Worm (Caenorhabditis elegans) whole organism, early embryonic: ENCODE data around the gene C18D11.1.

ENCODE experiments used
- B0310.2 ChIP-seq: sonication (generic microtip); optimal IDR thresholded peaks from 2 replicates; lab custom pipeline; 2016; ENCODE audit warnings: mild to moderate bottlenecking, missing genetic modification characterization, missing compliant biosample characterization
- aly-1 ChIP-seq: sonication (generic microtip); optimal IDR thresholded peaks from 2 replicates; lab custom pipeline; 2016; ENCODE audit warnings: missing genetic modification characterization, missing compliant biosample characterization
- ama-1 ChIP-seq: fragments of 150-350 bp; optimal IDR thresholded peaks from 2 replicates; lab custom pipeline; 2014
- ceh-13 ChIP-seq: fragments of 200-800 bp; sonication (Bioruptor generic); optimal IDR thresholded peaks from 2 replicates; lab custom pipeline; 2018; ENCODE audit warnings: mild to moderate bottlenecking, missing genetic modification characterization, missing compliant biosample characterization
- ceh-36 ChIP-seq: sonication (generic microtip); optimal IDR thresholded peaks from 2 replicates; lab custom pipeline; 2016; ENCODE audit warnings: missing genetic modification characterization, inconsistent platforms, missing compliant biosample characterization
- ets-7 ChIP-seq: sonication (generic microtip); optimal IDR thresholded peaks from 2 replicates; lab custom pipeline; 2016; ENCODE audit warnings: missing genotype, missing genetic modification characterization, missing compliant biosample characterization
- flt-1 ChIP-seq: fragments of 200-800 bp; sonication (Bioruptor generic); IDR thresholded peaks from 2 replicates; pipeline ENCODE4 v1.3.6; 2022; ENCODE audit warnings: missing genetic modification characterization, missing compliant biosample characterization
- hmbx-1 ChIP-seq: sonication (generic microtip); optimal IDR thresholded peaks from 2 replicates; lab custom pipeline; 2016; ENCODE audit warnings: mild to moderate bottlenecking, missing genetic modification characterization, missing compliant biosample characterization
- hmg-4 ChIP-seq: fragments of 200-800 bp; sonication (Bioruptor generic); optimal IDR thresholded peaks from 2 replicates; lab custom pipeline; 2018; ENCODE audit warnings: mild to moderate bottlenecking, missing genetic modification characterization, missing compliant biosample characterization
- scrt-1 ChIP-seq: fragments of 200-800 bp; sonication (Bioruptor generic); IDR thresholded peaks from 2 replicates; pipeline ENCODE4 v1.3.6; 2022; ENCODE audit warnings: missing genetic modification characterization, missing compliant biosample characterization
- sea-1 ChIP-seq: fragments of 200-800 bp; sonication (Bioruptor generic); conservative IDR thresholded peaks from 2 replicates; pipeline ENCODE4 v1.3.6; 2022; ENCODE audit warnings: missing genetic modification characterization, missing compliant biosample characterization
- tbx-11 ChIP-seq: fragments of 200-800 bp; sonication (Bioruptor generic); IDR thresholded peaks from 2 replicates; pipeline ENCODE4 v1.3.6; 2022; ENCODE audit warnings: missing genetic modification characterization, missing compliant biosample characterization
- tbx-37 ChIP-seq: fragments of 200-800 bp; sonication (Bioruptor generic); conservative IDR thresholded peaks from 2 replicates; pipeline ENCODE4 v1.3.6; 2022; ENCODE audit warnings: missing genetic modification reagents, missing genetic modification characterization, missing compliant biosample characterization
- tra-4 ChIP-seq: sonication (generic microtip); optimal IDR thresholded peaks from 2 replicates; lab custom pipeline; 2017; ENCODE audit warnings: missing genetic modification characterization, missing compliant biosample characterization

DNA sequence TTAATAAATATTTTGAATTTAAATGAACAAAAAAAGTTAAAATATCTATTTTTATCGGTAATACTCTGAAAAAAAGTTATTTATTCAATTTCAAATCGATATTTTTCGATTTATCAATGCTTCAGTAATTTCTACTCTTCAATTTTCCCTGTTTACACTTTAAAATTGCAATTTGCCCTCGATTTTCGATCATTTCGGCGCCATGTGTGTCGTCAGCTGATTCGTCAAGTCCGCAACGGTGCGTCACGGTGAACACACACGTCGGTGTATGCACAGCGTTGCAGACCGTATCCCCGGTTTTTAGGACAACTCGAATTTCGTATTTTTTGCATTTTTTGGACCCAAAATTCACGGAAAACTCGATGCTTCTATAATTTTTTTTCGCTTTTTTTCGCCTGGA lies 6.9 kb downstream of the C18D11.1 start, which contains the start of gene C18D11.3:
- TF ChIP-seq tbx-11 (no peak), tra-4 (tag; lab: Kevin White, UChicago) (no peak), tbx-37 (no peak), ceh-13 (GFP tag; lab: Kevin White, UChicago) (no peak), aly-1 (tag; lab: Kevin White, UChicago) (no peak), ama-1 (lab: Kevin White, UChicago) (no peak), hmg-4 (GFP tag; lab: Kevin White, UChicago) (no peak), flt-1 (GFP tag; lab: Robert Waterston, UW) (no peak), sea-1 (GFP tag; lab: Robert Waterston, UW) (no peak), hmbx-1 (tag; lab: Kevin White, UChicago) (no peak), ceh-36 (no peak), scrt-1 (GFP tag; lab: Robert Waterston, UW) (no peak), ets-7 (tag; lab: Kevin White, UChicago) (no peak), B0310.2 (no peak)
